Fruit fly (Drosophila melanogaster): ENCODE measurements around the gene CG18549.

- TF ChIP-seq h (optimal IDR thresholded peaks at IDR 0.05), result no peak
- TF ChIP-seq Sin3A (optimal IDR thresholded peaks at IDR 0.05), result no peak
- TF ChIP-seq insv (optimal IDR thresholded peaks at IDR 0.05), result no peak
Observed at dm6 chr3R:12435948-12436347, 13.1 kb upstream of the CG18549 start, which contains the start of gene Desat2.

Measured in Kc167 (cell line).